Fruit fly (Drosophila melanogaster) whole organism, embryonic: ENCODE data around the gene CG13048.

ENCODE experiments used
- Asciz ChIP-seq: fragments of 200-800 bp; sonication (Bioruptor generic); optimal IDR thresholded peaks from 2 replicates; lab custom pipeline; 2017; ENCODE audit warnings: missing biosample characterization, mild to moderate bottlenecking, missing genetic modification characterization, missing genetic modification reagents
- CG10209 ChIP-seq: fragments of 200-800 bp; sonication (Bioruptor generic); optimal IDR thresholded peaks from 3 replicates; lab custom pipeline; 2017; ENCODE audit warnings: missing biosample characterization, mild to moderate bottlenecking, missing genetic modification characterization, missing genetic modification reagents
- CG11085 ChIP-seq: fragments of 200-800 bp; sonication (Bioruptor generic); IDR thresholded peaks from 2 replicates; pipeline ENCODE4 v1.3.6; 2022; ENCODE audit warnings: missing biosample characterization, missing genetic modification characterization
- CG11456 ChIP-seq: fragments of 200-800 bp; sonication (Bioruptor generic); IDR thresholded peaks from 3 replicates; pipeline ENCODE4 v1.3.6; 2022; ENCODE audit warnings: missing biosample characterization, missing genetic modification characterization
- CG12155 ChIP-seq: fragments of 200-800 bp; sonication (Bioruptor generic); optimal IDR thresholded peaks from 3 replicates; lab custom pipeline; 2016; ENCODE audit warnings: missing biosample characterization, missing genetic modification characterization
- CG14441 ChIP-seq: fragments of 200-800 bp; sonication (Bioruptor generic); IDR thresholded peaks from 2 replicates; pipeline ENCODE4 v1.3.6; 2022; ENCODE audit warnings: missing biosample characterization, missing genetic modification characterization
- CG2116 ChIP-seq: fragments of 200-800 bp; sonication (Bioruptor generic); optimal IDR thresholded peaks from 3 replicates; lab custom pipeline; 2018; ENCODE audit warnings: missing biosample characterization, mild to moderate bottlenecking, missing genetic modification characterization
- CG32532 ChIP-seq: fragments of 200-800 bp; sonication (Bioruptor generic); IDR thresholded peaks from 2 replicates; pipeline ENCODE4 v1.3.6; 2022; ENCODE audit warnings: missing biosample characterization, missing genetic modification characterization
- CG3995 ChIP-seq: fragments of 200-800 bp; sonication (Bioruptor generic); optimal IDR thresholded peaks from 3 replicates; lab custom pipeline; 2016; ENCODE audit warnings: missing biosample characterization, missing genetic modification characterization
- CG6654 ChIP-seq: fragments of 200-800 bp; sonication (Bioruptor generic); optimal IDR thresholded peaks from 2 replicates; lab custom pipeline; 2017; ENCODE audit warnings: missing biosample characterization, mild to moderate bottlenecking, missing genetic modification characterization
- CG7357 ChIP-seq: fragments of 200-800 bp; sonication (Bioruptor generic); IDR thresholded peaks from 3 replicates; pipeline ENCODE4 v1.3.6; 2022; ENCODE audit warnings: missing biosample characterization, missing genetic modification characterization
- CG8290 ChIP-seq, 3 experiments: fragments of 200-800 bp; sonication (Bioruptor generic); optimal IDR thresholded peaks; 2 replicates each; lab custom pipeline; 2016 to 2019; ENCODE audit warnings: missing biosample characterization in 3 of 3, missing genetic modification characterization in 3 of 3, mild to moderate bottlenecking in 2 of 3, moderate library complexity in 1 of 3
- CG8944 ChIP-seq: fragments of 200-800 bp; sonication (Bioruptor generic); optimal IDR thresholded peaks from 3 replicates; lab custom pipeline; 2016; ENCODE audit warnings: missing biosample characterization, missing genetic modification characterization
- Camta ChIP-seq: fragments of 200-800 bp; sonication (Bioruptor generic); optimal IDR thresholded peaks from 2 replicates; lab custom pipeline; 2016; ENCODE audit warnings: missing biosample characterization, missing genetic modification characterization
- Dad ChIP-seq: fragments of 200-800 bp; sonication (Bioruptor generic); optimal IDR thresholded peaks from 3 replicates; lab custom pipeline; 2016; ENCODE audit warnings: missing biosample characterization, missing genetic modification characterization
- Deaf1 ChIP-seq: fragments of 200-800 bp; optimal IDR thresholded peaks from 3 replicates; lab custom pipeline; 2019; ENCODE audit warnings: missing biosample characterization, mild to moderate bottlenecking, missing genetic modification characterization, moderate library complexity
- Doc3 ChIP-seq: fragments of 200-800 bp; sonication (Bioruptor generic); IDR thresholded peaks from 3 replicates; pipeline ENCODE4 v1.3.6; 2022; ENCODE audit warnings: missing biosample characterization, missing genetic modification characterization; ENCODE audit not compliant: partially characterized antibody
- Dref ChIP-seq: fragments of 200-800 bp; sonication (Bioruptor generic); IDR thresholded peaks from 2 replicates; pipeline ENCODE4 v1.3.6; 2022; ENCODE audit warnings: missing biosample characterization, missing genetic modification characterization
- Ets65A ChIP-seq: fragments of 200-800 bp; sonication (Bioruptor generic); peaks from one replicate; lab custom pipeline; 2016; ENCODE audit warnings: missing biosample characterization, missing genetic modification characterization
- Fer1 ChIP-seq: fragments of 200-800 bp; sonication (Bioruptor generic); optimal IDR thresholded peaks from 2 replicates; lab custom pipeline; 2017; ENCODE audit warnings: missing biosample characterization, mild to moderate bottlenecking, missing genetic modification characterization
- HLH3B ChIP-seq: fragments of 200-800 bp; sonication (Bioruptor generic); IDR thresholded peaks from 2 replicates; pipeline ENCODE4 v1.3.6; 2022; ENCODE audit warnings: missing biosample characterization, missing genetic modification characterization
- Hr78 ChIP-seq, 2 experiments: fragments of 200-800 bp in 1 of 2; fragments of >200 bp in 1 of 2; sonication (Bioruptor generic) in 1 of 2; optimal IDR thresholded peaks; 2 replicates each; lab custom pipeline; 2017 to 2019; ENCODE audit warnings: missing biosample characterization in 2 of 2, missing genetic modification characterization in 2 of 2, mild to moderate bottlenecking in 1 of 2, moderate library complexity in 1 of 2
- Lhr ChIP-seq: fragments of 200-800 bp; sonication (Bioruptor generic); optimal IDR thresholded peaks from 3 replicates; lab custom pipeline; 2017; ENCODE audit warnings: mild to moderate bottlenecking, missing biosample characterization, missing genetic modification reagents, missing genetic modification characterization
- Lim3 ChIP-seq: fragments of 200-800 bp; sonication (Bioruptor generic); IDR thresholded peaks from 2 replicates; pipeline ENCODE4 v1.3.6; 2022; ENCODE audit warnings: missing biosample characterization, missing genetic modification characterization
- Med ChIP-seq: fragments of 200-800 bp; sonication (Bioruptor generic); peaks from one replicate; lab custom pipeline; 2016; ENCODE audit warnings: missing biosample characterization, missing genetic modification characterization, mild to moderate bottlenecking, inconsistent platforms, moderate library complexity
- Mrtf ChIP-seq: fragments of 200-800 bp; sonication (Bioruptor generic); IDR thresholded peaks from 3 replicates; pipeline ENCODE4 v1.3.6; 2022; ENCODE audit warnings: missing biosample characterization, missing genetic modification characterization
- NFAT ChIP-seq: fragments of 200-800 bp; sonication (Bioruptor generic); IDR thresholded peaks from 2 replicates; pipeline ENCODE4 v1.3.6; 2022; ENCODE audit warnings: missing biosample characterization, missing genetic modification characterization
- Rfx ChIP-seq: fragments of 200-800 bp; sonication (Bioruptor generic); IDR thresholded peaks from 2 replicates; pipeline ENCODE4 v1.3.6; 2022; ENCODE audit warnings: missing biosample characterization, missing genetic modification characterization
- Stat92E ChIP-seq, 3 experiments: fragments of >200 bp in 2 of 3; fragments of 200-800 bp in 1 of 3; sonication (Bioruptor generic) in 1 of 3; optimal IDR thresholded peaks; 2 replicates each; lab custom pipeline; 2017 to 2019; ENCODE audit warnings: missing biosample characterization in 3 of 3, missing genetic modification characterization in 3 of 3, mild to moderate bottlenecking in 1 of 3, moderate library complexity in 1 of 3
- ase ChIP-seq: fragments of 200-800 bp; sonication (Bioruptor generic); IDR thresholded peaks from 3 replicates; pipeline ENCODE4 v1.3.6; 2022; ENCODE audit warnings: missing biosample characterization, missing genetic modification characterization
- ash1 ChIP-seq: fragments of 200-800 bp; sonication (Bioruptor generic); optimal IDR thresholded peaks from 2 replicates; lab custom pipeline; 2018; ENCODE audit warnings: missing biosample characterization, mild to moderate bottlenecking, missing genetic modification characterization
- bowl ChIP-seq: fragments of 200-800 bp; sonication (Bioruptor generic); IDR thresholded peaks from 2 replicates; pipeline ENCODE4 v1.3.6; 2022; ENCODE audit warnings: missing biosample characterization, missing genetic modification characterization
- bsh ChIP-seq, 2 experiments: fragments of 200-800 bp; sonication (Bioruptor generic); optimal IDR thresholded peaks; 2 replicates each; lab custom pipeline; 2017 to 2018; ENCODE audit warnings: mild to moderate bottlenecking in 2 of 2, missing biosample characterization in 2 of 2, missing genetic modification characterization in 2 of 2, moderate library complexity in 1 of 2
- chm ChIP-seq: fragments of 200-800 bp; sonication (Bioruptor generic); IDR thresholded peaks from 2 replicates; pipeline ENCODE4 v1.3.6; 2022; ENCODE audit warnings: missing biosample characterization, missing genetic modification characterization
- ci ChIP-seq: fragments of 200-800 bp; sonication (Bioruptor generic); IDR thresholded peaks from 3 replicates; pipeline ENCODE4 v1.3.6; 2022; ENCODE audit warnings: missing biosample characterization, missing genetic modification characterization
- gce ChIP-seq: fragments of 200-800 bp; sonication (Bioruptor generic); IDR thresholded peaks from 3 replicates; pipeline ENCODE4 v1.3.6; 2022; ENCODE audit warnings: missing biosample characterization, missing genetic modification characterization
- lmd ChIP-seq: fragments of 200-800 bp; sonication (Bioruptor generic); IDR thresholded peaks from 2 replicates; pipeline ENCODE4 v1.3.6; 2022; ENCODE audit warnings: missing biosample characterization, missing genetic modification characterization
- nau ChIP-seq: fragments of 200-800 bp; sonication (Bioruptor generic); optimal IDR thresholded peaks from 3 replicates; lab custom pipeline; 2017; ENCODE audit warnings: missing biosample characterization, mild to moderate bottlenecking, missing genetic modification characterization, missing genetic modification reagents
- odd ChIP-seq: fragments of 200-800 bp; sonication (Bioruptor generic); optimal IDR thresholded peaks from 2 replicates; lab custom pipeline; 2017; ENCODE audit warnings: missing biosample characterization, mild to moderate bottlenecking, missing genetic modification characterization
- pan ChIP-seq, 4 experiments: fragments of >200 bp in 3 of 4; fragments of 200-800 bp in 1 of 4; sonication (Bioruptor generic) in 1 of 4; optimal IDR thresholded peaks in 3 of 4; IDR thresholded peaks in 1 of 4; 2 replicates each; pipeline versions ENCODE4 v1.3.6 to Lab custom; 2017 to 2022; ENCODE audit warnings: missing biosample characterization in 2 of 4, missing genetic modification characterization in 2 of 4, mixed read lengths in 1 of 4
- pfk ChIP-seq: fragments of 200-800 bp; sonication (Bioruptor generic); optimal IDR thresholded peaks from 2 replicates; lab custom pipeline; 2018; ENCODE audit warnings: missing biosample characterization, mild to moderate bottlenecking, missing genetic modification characterization, moderate library complexity
- repo ChIP-seq: fragments of 200-800 bp; sonication (Bioruptor generic); optimal IDR thresholded peaks from 2 replicates; lab custom pipeline; 2016; ENCODE audit warnings: missing biosample characterization, missing genetic modification characterization
- sd ChIP-seq: fragments of 200-800 bp; sonication (Bioruptor generic); optimal IDR thresholded peaks from 3 replicates; lab custom pipeline; 2018; ENCODE audit warnings: missing biosample characterization, mild to moderate bottlenecking, missing genetic modification characterization, moderate library complexity
- sr ChIP-seq: fragments of 200-800 bp; sonication (Bioruptor generic); IDR thresholded peaks from 3 replicates; pipeline ENCODE4 v1.3.6; 2022; ENCODE audit warnings: missing biosample characterization, missing genetic modification characterization
- sug ChIP-seq: fragments of 200-800 bp; optimal IDR thresholded peaks from 2 replicates; lab custom pipeline; 2019; ENCODE audit warnings: missing biosample characterization, mild to moderate bottlenecking, missing genetic modification characterization, moderate library complexity
- tup ChIP-seq: fragments of 200-800 bp; sonication (Bioruptor generic); optimal IDR thresholded peaks from 2 replicates; lab custom pipeline; 2016; ENCODE audit warnings: missing biosample characterization, mild to moderate bottlenecking, missing genetic modification characterization, moderate library complexity
- twi ChIP-seq: fragments of 200-800 bp; optimal IDR thresholded peaks from 2 replicates; lab custom pipeline; 2019; ENCODE audit warnings: missing biosample characterization, mild to moderate bottlenecking, missing genetic modification characterization, moderate library complexity

Gene CG13048

dm6 chr3L:16328207-16328891 lies 44.6 kb upstream of the CG13048 start, which contains the start of gene CG13058 (continued):
- TF ChIP-seq Hr78 (GFP tag; optimal IDR thresholded peaks at IDR 0.05; lab: Kevin White, UChicago): no peak
- no peak for TF ChIP-seq CG6654 (GFP tag; lab: Kevin White, UChicago)
- no peak for TF ChIP-seq pfk (GFP tag; lab: Kevin White, UChicago)
- TF ChIP-seq Asciz (GFP tag; lab: Kevin White, UChicago): no peak
- 0 out of 3 replicates have a peak, but pooled peaks have one; percentile 41 for TF ChIP-seq CG7357 (GFP tag; lab: Robert Waterston, UW)
- no peak for TF ChIP-seq sr
- TF ChIP-seq twi (tag; lab: Kevin White, UChicago): no peak
- TF ChIP-seq Camta (GFP tag; lab: Kevin White, UChicago): no peak
- TF ChIP-seq CG8944 (GFP tag; lab: Kevin White, UChicago): peak; percentile 36
- peak in 1 of 2 experiments; percentile 3 for TF ChIP-seq bsh (GFP tag; optimal IDR thresholded peaks at IDR 0.05; lab: Kevin White, UChicago)
- TF ChIP-seq Fer1 (GFP tag; lab: Kevin White, UChicago): peak; percentile 84
- TF ChIP-seq Doc3 (GFP tag; lab: Robert Waterston, UW): no peak
- TF ChIP-seq HLH3B (GFP tag; lab: Robert Waterston, UW): peak; percentile 78
- no peak for TF ChIP-seq pan (optimal IDR thresholded peaks at IDR 0.05; lab: Kevin White, UChicago)
- TF ChIP-seq pan (GFP tag; optimal IDR thresholded peaks at IDR 0.05 in 1 of 2, IDR thresholded peaks at IDR 0.05 in 1 of 2): no peak
- no peak for TF ChIP-seq Lhr (GFP tag; lab: Kevin White, UChicago)
- no peak for TF ChIP-seq Deaf1 (tag; lab: Kevin White, UChicago)
- peak; percentile 56 for TF ChIP-seq nau (GFP tag; lab: Kevin White, UChicago)
- no peak; the same call in 1 of the 2 replicates for TF ChIP-seq chm (GFP tag; lab: Robert Waterston, UW)
- no peak for TF ChIP-seq tup (GFP tag; lab: Kevin White, UChicago)
- TF ChIP-seq ash1: no peak
- TF ChIP-seq CG3995 (GFP tag; lab: Kevin White, UChicago): no peak
- no peak for TF ChIP-seq repo
- no peak for TF ChIP-seq Dad (GFP tag; lab: Kevin White, UChicago)
- peak; percentile 64 for TF ChIP-seq odd
- peak; percentile 44; the same call in 1 of the 2 replicates for TF ChIP-seq Lim3
- TF ChIP-seq, all 482 proteins: peak for 203

- TF ChIP-seq CG12155 (GFP tag; lab: Kevin White, UChicago) (no peak), CG8290 (GFP tag; optimal IDR thresholded peaks at IDR 0.05; lab: Kevin White, UChicago) (no peak), CG8290 (tag; optimal IDR thresholded peaks at IDR 0.05; lab: Kevin White, UChicago) (peak in 1 of 2 experiments; percentile 40), Rfx (GFP tag; lab: Robert Waterston, UW) (peak; percentile 48; the same call in 1 of the 2 replicates), Asciz (GFP tag; lab: Kevin White, UChicago) (no peak), CG11085 (GFP tag; lab: Robert Waterston, UW) (0 out of 2 replicates have a peak, but pooled peaks have one; percentile 35), sug (tag; lab: Kevin White, UChicago) (no peak), NFAT (peak; percentile 39; the same call in 1 of the 2 replicates), CG14441 (GFP tag; lab: Robert Waterston, UW) (peak; percentile 57), ci (0 out of 3 replicates have a peak, but pooled peaks have one; percentile 19), Med (GFP tag; lab: Kevin White, UChicago) (peak; percentile 34), Dref (GFP tag; lab: Robert Waterston, UW) (0 out of 2 replicates have a peak, but pooled peaks have one; percentile 13), chm (GFP tag; lab: Robert Waterston, UW) (no peak), ase (GFP tag; lab: Robert Waterston, UW) (0 out of 3 replicates have a peak, but pooled peaks have one; percentile 18), CG10209 (GFP tag; lab: Kevin White, UChicago) (no peak), lmd (GFP tag; lab: Robert Waterston, UW) (peak; percentile 13; the same call in 1 of the 2 replicates), bowl (GFP tag; lab: Robert Waterston, UW) (0 out of 2 replicates have a peak, but pooled peaks have one; percentile 10), Ets65A (GFP tag; lab: Kevin White, UChicago) (peak; percentile 75), Mrtf (0 out of 3 replicates have a peak, but pooled peaks have one; percentile 29), CG32532 (GFP tag; lab: Robert Waterston, UW) (peak; percentile 48), gce (GFP tag; lab: Robert Waterston, UW) (no peak), CG11456 (GFP tag; lab: Robert Waterston, UW) (0 out of 3 replicates have a peak, but pooled peaks have one; percentile 24), CG2116 (GFP tag; lab: Kevin White, UChicago) (no peak), Stat92E (GFP tag; optimal IDR thresholded peaks at IDR 0.05; lab: Kevin White, UChicago) (no peak), sd (peak; percentile 26)
Measured at dm6 chr3L:16327776-16328175, 44.1 kb upstream of the CG13048 start, which contains the start of gene CG13038. CG13038 (minus strand) TSS chr3L:16327893.
